Worm (Caenorhabditis elegans) whole organism, L3 larva: ENCODE data around the gene C27D8.4.

Experiments
- ceh-82 ChIP-seq: fragments of 150-350 bp; optimal IDR thresholded peaks from 2 replicates; lab custom pipeline; 2014; ENCODE audit warnings: missing biosample characterization, missing genetic modification characterization
- nhr-77 ChIP-seq: fragments of 150-350 bp; optimal IDR thresholded peaks from 2 replicates; lab custom pipeline; 2014; ENCODE audit warnings: missing biosample characterization, missing genetic modification characterization
- snpc-4 ChIP-seq: fragments of 150-350 bp; optimal IDR thresholded peaks from 2 replicates; lab custom pipeline; 2014; ENCODE audit warnings: missing biosample characterization, missing genetic modification characterization

ce11 chrIV:12703811-12704210 is at the start of gene C27D8.4:
- TF ChIP-seq nhr-77 (tag; lab: Kevin White, UChicago): no peak
- no peak for TF ChIP-seq snpc-4 (tag; lab: Kevin White, UChicago)
- TF ChIP-seq ceh-82 (tag; lab: Kevin White, UChicago): no peak
